Fruit fly (Drosophila melanogaster): Measurements from ENCODE around the gene CG7990.

DNA sequence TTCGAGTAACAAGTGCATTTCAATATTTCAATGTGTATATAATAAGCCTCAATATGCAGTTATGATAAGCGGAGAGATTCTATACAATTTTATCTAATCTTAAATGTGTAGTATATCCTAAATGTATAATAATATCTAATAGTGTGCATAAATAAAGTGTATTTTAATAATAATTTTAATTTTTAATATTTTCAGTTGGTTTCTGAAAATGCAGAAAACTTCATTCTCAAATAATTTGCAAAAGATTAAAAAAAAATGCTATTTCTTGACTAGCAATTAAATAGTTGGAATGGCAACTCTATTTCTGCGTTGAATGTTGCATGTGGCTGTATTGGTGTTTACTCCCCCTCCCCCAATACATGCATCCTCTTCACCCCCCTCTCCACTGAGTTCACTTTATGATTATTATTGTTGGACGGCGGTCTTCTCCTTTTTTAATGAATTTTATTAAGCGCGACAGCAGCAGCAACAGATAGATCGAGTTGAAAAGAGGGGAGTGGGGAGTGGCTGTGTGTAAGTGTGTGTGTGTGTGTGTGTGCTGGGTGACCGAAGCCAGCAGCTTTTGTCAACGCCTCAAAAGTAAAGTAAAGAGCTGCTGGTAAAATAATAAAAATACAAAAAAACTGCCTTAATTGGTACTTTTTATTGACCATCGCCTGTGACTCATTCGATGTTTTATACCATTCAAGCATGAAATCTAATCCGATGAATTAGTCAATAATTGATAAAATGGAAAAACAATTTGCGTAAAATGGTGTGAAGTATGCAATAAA lies 41.0 kb downstream of the CG7990 start:
- TF ChIP-seq OdsH (GFP tag; optimal IDR thresholded peaks at IDR 0.05): peak; percentile 19
- no peak for TF ChIP-seq CG6854 (GFP tag; optimal IDR thresholded peaks at IDR 0.05)
- peak; percentile 69 for TF ChIP-seq svp (GFP tag)
- no peak for TF ChIP-seq Met (GFP tag; optimal IDR thresholded peaks at IDR 0.05)
- TF ChIP-seq pdm3 (GFP tag; optimal IDR thresholded peaks at IDR 0.05): no peak
- no peak for TF ChIP-seq dac (GFP tag; optimal IDR thresholded peaks at IDR 0.05)
- no peak for TF ChIP-seq Sox14 (GFP tag; optimal IDR thresholded peaks at IDR 0.05)
- no peak for TF ChIP-seq Lpt (GFP tag; optimal IDR thresholded peaks at IDR 0.05)
- TF ChIP-seq CG6808 (GFP tag; optimal IDR thresholded peaks at IDR 0.05): peak; percentile 60
- peak in 1 of 2 experiments; percentile 1 for TF ChIP-seq salr (GFP tag; optimal IDR thresholded peaks at IDR 0.05)
- TF ChIP-seq CG9139 (GFP tag; optimal IDR thresholded peaks at IDR 0.05): no peak
